Worm (Caenorhabditis elegans) whole organism, late embryonic: ENCODE measurements around the gene trxr-1.

Source experiments
- ama-1 ChIP-seq: fragments of 150-350 bp; optimal IDR thresholded peaks from 2 replicates; lab custom pipeline; 2014
- ceh-30 ChIP-seq: fragments of 150-350 bp; optimal IDR thresholded peaks from 2 replicates; lab custom pipeline; 2014; ENCODE audit warnings: missing biosample characterization, missing genetic modification characterization
- ceh-45 ChIP-seq: fragments of 200-800 bp; sonication (Bioruptor generic); IDR thresholded peaks from 2 replicates; pipeline ENCODE4 v1.3.6; 2022; ENCODE audit warnings: missing genetic modification reagents, missing genetic modification characterization, missing compliant biosample characterization
- pha-2 ChIP-seq: sonication (generic microtip); optimal IDR thresholded peaks from 2 replicates; lab custom pipeline; 2017; ENCODE audit warnings: mild to moderate bottlenecking, missing genetic modification characterization, missing compliant biosample characterization
- tbx-2 ChIP-seq: sonication (generic microtip); optimal IDR thresholded peaks from 2 replicates; lab custom pipeline; 2016; ENCODE audit warnings: missing genetic modification characterization, missing compliant biosample characterization
- ztf-16 ChIP-seq: sonication (generic microtip); optimal IDR thresholded peaks from 2 replicates; lab custom pipeline; 2017; ENCODE audit warnings: missing genetic modification characterization, missing compliant biosample characterization

DNA sequence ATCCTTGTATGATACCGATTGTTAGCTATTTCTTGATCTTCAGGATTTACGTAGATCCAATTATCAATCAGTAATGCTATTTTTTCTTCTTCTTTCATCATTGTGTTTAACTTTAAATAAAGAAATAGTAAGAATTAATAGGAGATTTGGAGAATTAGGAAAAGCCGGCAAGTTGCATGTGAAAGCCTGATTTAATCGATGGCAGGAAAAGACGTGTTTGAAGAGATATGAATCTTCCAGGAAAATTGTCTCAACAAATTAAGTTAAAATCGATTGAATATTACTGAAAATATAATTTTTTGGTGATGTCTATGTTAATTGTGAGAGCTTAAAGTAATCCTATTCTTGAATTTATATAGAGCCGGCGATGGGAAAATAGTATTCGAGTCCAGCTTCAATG lies 40.5 kb upstream of the trxr-1 start, which contains the start of gene ZK381.62:
- no peak for TF ChIP-seq pha-2 (tag; lab: Kevin White, UChicago)
- no peak for TF ChIP-seq ceh-30 (tag; lab: Kevin White, UChicago)
- TF ChIP-seq ama-1 (lab: Kevin White, UChicago) = no peak
- no peak for TF ChIP-seq tbx-2 (tag; lab: Kevin White, UChicago)
- no peak for TF ChIP-seq ceh-45
- TF ChIP-seq ztf-16 = no peak
